Worm (Caenorhabditis elegans) whole organism, L2 larva: ENCODE data around the gene Y22D7AL.6.
A peak's percentile ranks its signal among the peaks of the same experiment; 100 is the strongest.

Experiments used
- C34F6.9 ChIP-seq: fragments of 150-350 bp; optimal IDR thresholded peaks from 2 replicates; lab custom pipeline; 2014; ENCODE audit warnings: missing biosample characterization, missing genetic modification characterization
- F13H6.1 ChIP-seq: sonication (generic microtip); optimal IDR thresholded peaks from 2 replicates; lab custom pipeline; 2016; ENCODE audit warnings: missing genetic modification characterization, missing compliant biosample characterization
- R02D3.7 ChIP-seq: fragments of 150-350 bp; optimal IDR thresholded peaks from 2 replicates; lab custom pipeline; 2014; ENCODE audit warnings: missing biosample characterization, missing genetic modification characterization
- Y55F3AM.14 ChIP-seq: fragments of 200-800 bp; sonication (Bioruptor generic); optimal IDR thresholded peaks from 2 replicates; lab custom pipeline; 2018; ENCODE audit warnings: mild to moderate bottlenecking, missing genetic modification characterization, missing compliant biosample characterization
- ZK546.5 ChIP-seq: sonication (generic microtip); optimal IDR thresholded peaks from 2 replicates; lab custom pipeline; 2017; ENCODE audit warnings: missing biosample characterization, missing genetic modification characterization
- alr-1 ChIP-seq: fragments of 150-350 bp; optimal IDR thresholded peaks from 2 replicates; lab custom pipeline; 2014; ENCODE audit warnings: missing biosample characterization, missing genetic modification characterization
- aly-2 ChIP-seq: fragments of 150-350 bp; optimal IDR thresholded peaks from 2 replicates; lab custom pipeline; 2014; ENCODE audit warnings: missing biosample characterization, missing genetic modification characterization
- ama-1 ChIP-seq: fragments of 150-350 bp; optimal IDR thresholded peaks from 2 replicates; lab custom pipeline; 2018; ENCODE audit warnings: inconsistent platforms
- blmp-1 ChIP-seq: sonication (generic microtip); optimal IDR thresholded peaks from 2 replicates; lab custom pipeline; 2017; ENCODE audit warnings: missing genetic modification characterization, mild to moderate bottlenecking, missing compliant biosample characterization, antibody characterized with exemption, moderate library complexity; ENCODE audit not compliant: insufficient read depth
- ceh-16 ChIP-seq: fragments of 150-350 bp; optimal IDR thresholded peaks from 2 replicates; lab custom pipeline; 2014; ENCODE audit warnings: missing biosample characterization, missing genetic modification characterization
- ceh-82 ChIP-seq: fragments of 150-350 bp; optimal IDR thresholded peaks from 2 replicates; lab custom pipeline; 2014; ENCODE audit warnings: missing biosample characterization, missing genetic modification characterization
- crh-2 ChIP-seq: sonication (generic microtip); optimal IDR thresholded peaks from 2 replicates; lab custom pipeline; 2017; ENCODE audit warnings: missing biosample characterization, missing genetic modification characterization
- dmd-4 ChIP-seq: sonication (generic microtip); optimal IDR thresholded peaks from 2 replicates; lab custom pipeline; 2017; ENCODE audit warnings: missing biosample characterization, missing genetic modification characterization
- egl-27 ChIP-seq: sonication (generic microtip); optimal IDR thresholded peaks from 3 replicates; lab custom pipeline; 2017; ENCODE audit warnings: missing biosample characterization, missing genetic modification reagents, missing genetic modification characterization
- elt-1 ChIP-seq: fragments of 150-350 bp; optimal IDR thresholded peaks from 2 replicates; lab custom pipeline; 2014; ENCODE audit warnings: missing biosample characterization, missing genetic modification characterization
- elt-3 ChIP-seq: sonication (generic microtip); optimal IDR thresholded peaks from 2 replicates; lab custom pipeline; 2017; ENCODE audit warnings: missing biosample characterization, missing genetic modification characterization
- fos-1 ChIP-seq: fragments of 150-350 bp; optimal IDR thresholded peaks from 2 replicates; lab custom pipeline; 2014; ENCODE audit warnings: missing biosample characterization, missing genetic modification characterization
- lin-13 ChIP-seq: fragments of 150-350 bp; optimal IDR thresholded peaks from 2 replicates; lab custom pipeline; 2014; ENCODE audit warnings: missing biosample characterization, missing genetic modification reagents, missing genetic modification characterization
- lin-39 ChIP-seq: fragments of 150-350 bp; optimal IDR thresholded peaks from 2 replicates; lab custom pipeline; 2014; ENCODE audit warnings: missing biosample characterization, missing genetic modification reagents, missing genetic modification characterization
- lsy-2 ChIP-seq, 2 experiments: fragments of 150-350 bp in 1 of 2; sonication (generic microtip) in 1 of 2; optimal IDR thresholded peaks; 2 replicates each; lab custom pipeline; 2014 to 2017; ENCODE audit warnings: missing biosample characterization in 2 of 2, missing genetic modification characterization in 2 of 2
- mab-5 ChIP-seq: fragments of 150-350 bp; optimal IDR thresholded peaks from 2 replicates; lab custom pipeline; 2014; ENCODE audit warnings: missing biosample characterization, missing genetic modification characterization
- mbf-1 ChIP-seq: sonication (generic microtip); optimal IDR thresholded peaks from 2 replicates; lab custom pipeline; 2017; ENCODE audit warnings: missing biosample characterization, missing genetic modification characterization
- nhr-10 ChIP-seq: sonication (generic microtip); optimal IDR thresholded peaks from 2 replicates; lab custom pipeline; 2017; ENCODE audit warnings: missing biosample characterization, missing genetic modification characterization
- nhr-11 ChIP-seq: fragments of 150-350 bp; optimal IDR thresholded peaks from 2 replicates; lab custom pipeline; 2014; ENCODE audit warnings: missing biosample characterization, missing genetic modification characterization
- nhr-129 ChIP-seq: fragments of 150-350 bp; optimal IDR thresholded peaks from 2 replicates; lab custom pipeline; 2014; ENCODE audit warnings: missing biosample characterization, missing genetic modification characterization
- nhr-21 ChIP-seq: fragments of 150-350 bp; optimal IDR thresholded peaks from 2 replicates; lab custom pipeline; 2014; ENCODE audit warnings: missing biosample characterization, missing genetic modification characterization
- nhr-23 ChIP-seq: fragments of 150-350 bp; optimal IDR thresholded peaks from 2 replicates; lab custom pipeline; 2014; ENCODE audit warnings: missing biosample characterization, missing genetic modification reagents, missing genetic modification characterization
- nhr-25 ChIP-seq: fragments of 150-350 bp; sonication (generic microtip); optimal IDR thresholded peaks from 3 replicates; lab custom pipeline; 2014; ENCODE audit warnings: missing biosample characterization, missing genetic modification characterization
- nhr-6 ChIP-seq: fragments of 150-350 bp; optimal IDR thresholded peaks from 2 replicates; lab custom pipeline; 2014; ENCODE audit warnings: missing biosample characterization, missing genetic modification characterization
- nhr-77 ChIP-seq: fragments of 150-350 bp; optimal IDR thresholded peaks from 2 replicates; lab custom pipeline; 2014; ENCODE audit warnings: missing biosample characterization, missing genetic modification characterization
- peb-1 ChIP-seq: fragments of 150-350 bp; optimal IDR thresholded peaks from 2 replicates; lab custom pipeline; 2014; ENCODE audit warnings: missing biosample characterization, missing genetic modification characterization
- sem-4 ChIP-seq: fragments of 150-350 bp; optimal IDR thresholded peaks from 2 replicates; lab custom pipeline; 2014; ENCODE audit warnings: missing biosample characterization, missing genetic modification reagents, missing genetic modification characterization
- skn-1 ChIP-seq: sonication (generic microtip); optimal IDR thresholded peaks from 2 replicates; lab custom pipeline; 2017; ENCODE audit warnings: missing biosample characterization, missing genetic modification characterization
- sma-3 ChIP-seq: sonication (generic microtip); optimal IDR thresholded peaks from 2 replicates; lab custom pipeline; 2016; ENCODE audit warnings: missing genetic modification reagents, missing genetic modification characterization, missing compliant biosample characterization
- sma-9 ChIP-seq, 2 experiments: fragments of 150-350 bp in 1 of 2; sonication (generic microtip) in 1 of 2; optimal IDR thresholded peaks; 2 replicates each; lab custom pipeline; 2014 to 2016; ENCODE audit warnings: missing genetic modification characterization in 2 of 2, mild to moderate bottlenecking in 1 of 2, missing biosample characterization in 1 of 2, missing compliant biosample characterization in 1 of 2, missing genetic modification reagents in 1 of 2, moderate library complexity in 1 of 2
- snpc-4 ChIP-seq: fragments of 150-350 bp; optimal IDR thresholded peaks from 2 replicates; lab custom pipeline; 2014; ENCODE audit warnings: missing biosample characterization, missing genetic modification characterization
- zag-1 ChIP-seq: fragments of 150-350 bp; optimal IDR thresholded peaks from 2 replicates; lab custom pipeline; 2014; ENCODE audit warnings: missing biosample characterization, missing genetic modification characterization
- ztf-11 ChIP-seq: sonication (generic microtip); optimal IDR thresholded peaks from 2 replicates; lab custom pipeline; 2017; ENCODE audit warnings: missing biosample characterization, missing genetic modification characterization
- ztf-4 ChIP-seq: fragments of 150-350 bp; optimal IDR thresholded peaks from 2 replicates; lab custom pipeline; 2014; ENCODE audit warnings: missing biosample characterization, missing genetic modification characterization

Y22D7AL.6 gene

ce11 chrIII:1598927-1599326 lies 5.8 kb upstream of the Y22D7AL.6 start:
- TF ChIP-seq ztf-11 (tag; lab: Kevin White, UChicago), result no peak
- TF ChIP-seq nhr-129 (tag; lab: Kevin White, UChicago), result no peak
- no peak for TF ChIP-seq blmp-1 (tag; lab: Kevin White, UChicago)
- no peak for TF ChIP-seq crh-2 (tag; lab: Kevin White, UChicago)
- no peak for TF ChIP-seq lin-13 (GFP tag; lab: Kevin White, UChicago)
- no peak for TF ChIP-seq ama-1 (lab: Kevin White, UChicago)
- no peak for TF ChIP-seq elt-1
- TF ChIP-seq lin-39 (tag; lab: Kevin White, UChicago), result no peak
- TF ChIP-seq elt-3 (tag; lab: Kevin White, UChicago), result no peak
- TF ChIP-seq nhr-77 (tag; lab: Kevin White, UChicago), result no peak

DNA sequence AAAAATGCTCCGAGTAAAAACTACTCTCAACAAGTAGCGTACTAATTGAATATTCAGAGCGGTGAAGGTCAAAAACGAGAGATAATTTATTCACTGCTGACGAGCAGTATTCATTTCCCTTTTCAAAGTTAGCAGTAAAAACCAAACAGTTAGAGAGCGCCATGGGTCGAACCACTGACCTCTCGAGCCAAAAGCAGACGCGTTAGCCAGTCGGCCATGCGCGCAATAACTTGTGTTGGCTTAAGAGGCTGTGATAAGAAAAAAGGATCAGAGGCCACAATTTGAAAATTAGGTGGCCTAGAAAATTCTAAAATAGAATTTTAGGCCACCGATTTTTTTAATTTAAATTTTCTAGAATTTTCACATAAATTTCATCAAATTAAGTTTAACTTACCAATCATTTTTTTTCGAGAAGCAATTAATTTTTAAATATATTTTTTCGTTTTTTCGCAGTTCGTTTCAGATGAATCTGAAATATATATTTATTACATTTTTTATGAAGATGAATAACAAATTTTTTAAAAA lies 4.0 kb upstream of the Y22D7AL.6 start, which contains the start of gene sms-3:
Gene sms-3 (minus strand): TSS at position 475 of the 525 bp plus-strand sequence.
- TF ChIP-seq nhr-11, result no peak
- no peak for TF ChIP-seq sem-4 (tag; lab: Kevin White, UChicago)
- no peak for TF ChIP-seq ama-1 (lab: Kevin White, UChicago)
- no peak for TF ChIP-seq aly-2 (tag; lab: Kevin White, UChicago)
- no peak for TF ChIP-seq C34F6.9 (tag; lab: Kevin White, UChicago)
- no peak for TF ChIP-seq mbf-1 (tag; lab: Kevin White, UChicago)
- TF ChIP-seq lsy-2 (tag; optimal IDR thresholded peaks at IDR 0.05; lab: Kevin White, UChicago), result peak in 1 of 2 experiments; percentile 3
- no peak for TF ChIP-seq snpc-4 (tag; lab: Kevin White, UChicago)

ce11 chrIII:1601464-1602169 lies 3.1 kb upstream of the Y22D7AL.6 start:
- TF ChIP-seq egl-27 (tag; lab: Kevin White, UChicago), result no peak
- TF ChIP-seq lin-13 (GFP tag; lab: Kevin White, UChicago), result peak; percentile 61
- TF ChIP-seq zag-1 (tag; lab: Kevin White, UChicago), result no peak
- peak; percentile 20 for TF ChIP-seq F13H6.1 (tag; lab: Kevin White, UChicago)
- TF ChIP-seq nhr-23 (tag; lab: Kevin White, UChicago), result no peak
- TF ChIP-seq C34F6.9 (tag; lab: Kevin White, UChicago), result peak; percentile 2
- peak; percentile 0 for TF ChIP-seq nhr-21 (tag; lab: Kevin White, UChicago)
- TF ChIP-seq ceh-82, result no peak
- TF ChIP-seq nhr-25 (tag; lab: Kevin White, UChicago), result peak; percentile 64
- no peak for TF ChIP-seq lin-39 (tag; lab: Kevin White, UChicago)
- no peak for TF ChIP-seq elt-3 (tag; lab: Kevin White, UChicago)
- peak; percentile 8 for TF ChIP-seq nhr-129 (tag; lab: Kevin White, UChicago)
- peak in 1 of 2 experiments; percentile 24 for TF ChIP-seq lsy-2 (tag; optimal IDR thresholded peaks at IDR 0.05; lab: Kevin White, UChicago)
- TF ChIP-seq dmd-4 (tag; lab: Kevin White, UChicago), result no peak
- TF ChIP-seq ZK546.5 (tag; lab: Kevin White, UChicago), result no peak
- no peak for TF ChIP-seq peb-1 (tag; lab: Kevin White, UChicago)
- TF ChIP-seq ztf-4, result no peak
- TF ChIP-seq mab-5 (tag; lab: Kevin White, UChicago), result no peak
- no peak for TF ChIP-seq ceh-16 (tag; lab: Kevin White, UChicago)
- peak; percentile 65 for TF ChIP-seq Y55F3AM.14 (GFP tag; lab: Kevin White, UChicago)
- peak; percentile 22 for TF ChIP-seq crh-2 (tag; lab: Kevin White, UChicago)
- no peak for TF ChIP-seq R02D3.7
- TF ChIP-seq sma-9 (GFP tag; optimal IDR thresholded peaks at IDR 0.05; lab: Kevin White, UChicago), result peak; percentile 53
- no peak for TF ChIP-seq sma-9 (tag; optimal IDR thresholded peaks at IDR 0.05; lab: Kevin White, UChicago)

- TF ChIP-seq alr-1 (no peak), zag-1 (tag; lab: Kevin White, UChicago) (no peak), crh-2 (tag; lab: Kevin White, UChicago) (peak; percentile 2), nhr-10 (no peak), skn-1 (tag; lab: Kevin White, UChicago) (no peak), sma-9 (GFP tag; optimal IDR thresholded peaks at IDR 0.05; lab: Kevin White, UChicago) (peak; percentile 30), sma-9 (tag; optimal IDR thresholded peaks at IDR 0.05; lab: Kevin White, UChicago) (no peak), sma-3 (GFP tag; lab: Kevin White, UChicago) (peak; percentile 25), fos-1 (tag; lab: Kevin White, UChicago) (peak; percentile 93), nhr-6 (tag; lab: Kevin White, UChicago) (no peak)
- TF ChIP-seq, all 48 proteins: peak for 4
These were observed 2.0 kb upstream of the Y22D7AL.6 start for ce11 chrIII:1602682-1603081.
